Fruit fly (Drosophila melanogaster): ENCODE measurements around the gene CG11964.

Gene CG11964

DNA sequence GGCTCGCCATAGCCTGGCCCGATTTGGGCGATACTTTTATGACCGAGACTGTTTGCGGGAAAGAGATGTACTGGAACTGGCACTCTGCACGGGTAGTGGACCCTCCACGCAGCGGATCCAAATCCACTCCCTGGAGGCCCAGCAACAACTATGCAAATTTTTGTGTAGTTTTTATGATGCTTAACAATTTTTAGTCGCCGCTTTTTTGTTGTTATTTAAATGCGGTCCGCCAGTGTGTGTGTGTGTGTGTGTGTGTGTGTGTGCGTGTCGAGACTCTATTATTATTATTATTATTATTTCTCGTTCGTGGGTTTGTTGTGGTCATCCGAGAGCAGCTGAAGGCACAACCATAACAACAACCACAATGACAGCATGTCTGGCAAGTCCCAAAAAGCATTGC, 14.3 kb upstream of the CG11964 start:
- TF ChIP-seq Dfd (GFP tag; optimal IDR thresholded peaks at IDR 0.05) (peak; percentile 84), Abd-B (GFP tag; optimal IDR thresholded peaks at IDR 0.05) (no peak)

DNA sequence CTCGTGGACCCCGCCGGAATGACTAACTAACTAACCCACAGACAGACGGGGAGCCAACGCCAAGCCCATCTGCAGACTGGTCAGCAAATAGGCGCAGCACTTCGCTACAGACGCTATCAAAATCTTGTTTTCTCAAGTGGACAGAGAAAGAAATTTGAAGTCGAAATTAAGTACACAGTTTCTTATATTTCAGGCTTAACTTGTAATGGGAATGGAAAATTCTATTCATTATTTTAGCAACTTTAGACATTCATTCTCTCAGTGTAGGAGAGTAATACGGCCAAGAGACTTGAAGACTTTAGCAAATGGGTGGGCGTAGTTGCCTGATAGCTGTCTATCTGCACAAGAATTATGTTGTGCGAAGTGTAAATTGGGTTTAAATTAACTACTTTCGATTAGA, 13.5 kb upstream of the CG11964 start:
- TF ChIP-seq CG9705 (GFP tag; optimal IDR thresholded peaks at IDR 0.05) (no peak), brk (GFP tag; optimal IDR thresholded peaks at IDR 0.05) (no peak), Hr78 (GFP tag; optimal IDR thresholded peaks at IDR 0.05) (no peak), jim (GFP tag; optimal IDR thresholded peaks at IDR 0.05) (no peak)

DNA sequence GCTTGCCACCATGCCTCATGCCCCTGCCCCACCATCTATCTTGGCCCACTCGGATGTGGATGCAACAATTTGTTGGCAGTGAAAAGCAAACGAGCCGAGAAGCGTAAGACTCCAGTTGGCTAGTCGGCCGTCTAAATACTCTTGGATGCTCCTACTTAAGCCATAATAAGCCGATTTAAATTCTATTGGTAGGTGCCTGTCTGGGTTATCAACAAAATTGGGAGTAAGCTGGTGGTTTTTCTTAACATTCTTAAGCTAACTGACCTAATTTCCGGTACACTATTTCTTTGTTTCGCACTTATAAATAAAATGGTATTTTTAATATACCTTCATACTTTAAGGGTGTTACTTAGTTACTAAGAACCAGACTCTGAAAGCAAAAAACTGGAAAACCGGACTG, 12.9 kb upstream of the CG11964 start:
- TF ChIP-seq foxo (GFP tag; optimal IDR thresholded peaks at IDR 0.05) (peak in 1 of 2 experiments; percentile 33), CG9705 (GFP tag; optimal IDR thresholded peaks at IDR 0.05) (no peak), sage (GFP tag; optimal IDR thresholded peaks at IDR 0.05) (no peak), Abd-B (GFP tag; optimal IDR thresholded peaks at IDR 0.05) (no peak), Sp1 (GFP tag; optimal IDR thresholded peaks at IDR 0.05) (peak; percentile 47), HLH106 (tag; optimal IDR thresholded peaks at IDR 0.05) (peak; percentile 47), Jra (GFP tag; optimal IDR thresholded peaks at IDR 0.05) (no peak), GATAd (GFP tag; optimal IDR thresholded peaks at IDR 0.05) (no peak), jim (GFP tag; optimal IDR thresholded peaks at IDR 0.05) (no peak), woc (GFP tag; optimal IDR thresholded peaks at IDR 0.05) (peak; percentile 90), h (GFP tag; optimal IDR thresholded peaks at IDR 0.05) (peak; percentile 41), psq (GFP tag; optimal IDR thresholded peaks at IDR 0.05) (peak; percentile 66), dsf (GFP tag; optimal IDR thresholded peaks at IDR 0.05; ENCODE audit: borderline replicate concordance) (no peak), brk (GFP tag; optimal IDR thresholded peaks at IDR 0.05) (no peak), lola (GFP tag; optimal IDR thresholded peaks at IDR 0.05) (no peak), Hr78 (GFP tag; optimal IDR thresholded peaks at IDR 0.05) (no peak), N (GFP tag; optimal IDR thresholded peaks at IDR 0.05) (no peak), dl (GFP tag; optimal IDR thresholded peaks at IDR 0.05; ENCODE audit: insufficient read depth in 1 of 2, partially characterized antibody in 2 of 2) (no peak), pan (optimal IDR thresholded peaks at IDR 0.05) (no peak), tai (GFP tag; optimal IDR thresholded peaks at IDR 0.05) (no peak), CG32264 (GFP tag; optimal IDR thresholded peaks at IDR 0.05) (no peak), usp (GFP tag; optimal IDR thresholded peaks at IDR 0.05) (no peak), OdsH (GFP tag; optimal IDR thresholded peaks at IDR 0.05) (peak; percentile 34), ey (GFP tag; optimal IDR thresholded peaks at IDR 0.05) (no peak), Dif (GFP tag; optimal IDR thresholded peaks at IDR 0.05; ENCODE audit: partially characterized antibody) (no peak), Hnf4 (GFP tag; optimal IDR thresholded peaks at IDR 0.05) (no peak), Vsx2 (GFP tag; optimal IDR thresholded peaks at IDR 0.05; ENCODE audit: partially characterized antibody) (no peak), Hr83 (GFP tag; optimal IDR thresholded peaks at IDR 0.05; ENCODE audit: poor library complexity, severe bottlenecking) (no peak), br (GFP tag; optimal IDR thresholded peaks at IDR 0.05) (peak; percentile 27), fru (GFP tag; optimal IDR thresholded peaks at IDR 0.05) (peak; percentile 14), sv (GFP tag; optimal IDR thresholded peaks at IDR 0.05) (no peak), CrebA (GFP tag; optimal IDR thresholded peaks at IDR 0.05; ENCODE audit: borderline replicate concordance) (no peak), dmrt93B (GFP tag; optimal IDR thresholded peaks at IDR 0.05) (no peak), Dfd (GFP tag; optimal IDR thresholded peaks at IDR 0.05) (no peak), Mio (GFP tag; optimal IDR thresholded peaks at IDR 0.05) (no peak), Myc (optimal IDR thresholded peaks at IDR 0.05) (no peak), rgr (GFP tag; optimal IDR thresholded peaks at IDR 0.05) (peak; percentile 13), Rel (GFP tag; optimal IDR thresholded peaks at IDR 0.05) (no peak), Rel (tag; optimal IDR thresholded peaks at IDR 0.05) (no peak)
